Worm (Caenorhabditis elegans) whole organism, L4 larva: Measurements from ENCODE around the gene F55E10.2.

Source experiments
- F10B5.3 ChIP-seq: sonication (generic microtip); optimal IDR thresholded peaks from 2 replicates; lab custom pipeline; 2016; ENCODE audit warnings: mild to moderate bottlenecking, missing genetic modification characterization, missing compliant biosample characterization
- F26F4.8 ChIP-seq: fragments of 200-800 bp; sonication (Bioruptor generic); conservative IDR thresholded peaks from 2 replicates; pipeline ENCODE4 v1.3.6; 2022; ENCODE audit warnings: missing genetic modification characterization, missing compliant biosample characterization
- T26A8.4 ChIP-seq: fragments of 200-800 bp; sonication (Bioruptor generic); IDR thresholded peaks from 2 replicates; pipeline ENCODE4 v1.3.6; 2022; ENCODE audit warnings: missing genetic modification characterization, missing compliant biosample characterization
- Y48G9A.11 ChIP-seq: fragments of 200-800 bp; sonication (Bioruptor generic); IDR thresholded peaks from 2 replicates; pipeline ENCODE4 v1.3.6; 2022; ENCODE audit warnings: missing genetic modification reagents, missing genetic modification characterization, missing compliant biosample characterization
- Y5F2A.4 ChIP-seq: fragments of 200-800 bp; sonication (Bioruptor generic); optimal IDR thresholded peaks from 2 replicates; lab custom pipeline; 2018; ENCODE audit warnings: mild to moderate bottlenecking, missing genetic modification characterization, missing compliant biosample characterization
- aha-1 ChIP-seq: fragments of 150-350 bp; peaks from one replicate; lab custom pipeline; 2014; ENCODE audit warnings: missing biosample characterization, missing genetic modification characterization
- aly-2 ChIP-seq: sonication (generic microtip); optimal IDR thresholded peaks from 2 replicates; lab custom pipeline; 2018; ENCODE audit warnings: missing biosample characterization, missing genetic modification characterization
- arid-1 ChIP-seq: fragments of 200-800 bp; sonication (Bioruptor generic); conservative IDR thresholded peaks from 2 replicates; pipeline ENCODE4 v1.3.6; 2022; ENCODE audit warnings: missing genetic modification reagents, missing genetic modification characterization, missing compliant biosample characterization
- ceh-20 ChIP-seq: fragments of 200-800 bp; sonication (Bioruptor generic); IDR thresholded peaks from 2 replicates; pipeline ENCODE4 v1.3.6; 2022; ENCODE audit warnings: missing genetic modification reagents, missing genetic modification characterization, missing compliant biosample characterization
- ceh-32 ChIP-seq: sonication (generic microtip); optimal IDR thresholded peaks from 2 replicates; lab custom pipeline; 2016; ENCODE audit warnings: mild to moderate bottlenecking, missing genetic modification characterization, missing compliant biosample characterization; ENCODE audit not compliant: poor library complexity
- ceh-62 ChIP-seq: sonication (generic microtip); optimal IDR thresholded peaks from 2 replicates; lab custom pipeline; 2017; ENCODE audit warnings: missing biosample characterization, missing genetic modification characterization
- ctbp-1 ChIP-seq: fragments of 200-800 bp; sonication (Bioruptor generic); IDR thresholded peaks from 2 replicates; pipeline ENCODE4 v1.3.6; 2022; ENCODE audit warnings: missing genetic modification reagents, missing genetic modification characterization, missing compliant biosample characterization
- daf-16 ChIP-seq, 3 experiments: sonication (generic microtip); optimal IDR thresholded peaks; 2 replicates each; lab custom pipeline; 2016 to 2017; ENCODE audit warnings: missing genetic modification characterization in 3 of 3, missing genetic modification reagents in 3 of 3, mild to moderate bottlenecking in 2 of 3, missing compliant biosample characterization in 2 of 3, missing biosample characterization in 1 of 3, moderate library complexity in 1 of 3
- daf-19 ChIP-seq: fragments of 200-800 bp; sonication (Bioruptor generic); conservative IDR thresholded peaks from 2 replicates; pipeline ENCODE4 v1.3.6; 2022; ENCODE audit warnings: missing genetic modification characterization, missing compliant biosample characterization
- duxl-1 ChIP-seq: sonication (generic microtip); optimal IDR thresholded peaks from 2 replicates; lab custom pipeline; 2016; ENCODE audit warnings: mild to moderate bottlenecking, missing genetic modification characterization, moderate library complexity, missing compliant biosample characterization; ENCODE audit not compliant: poor library complexity
- dve-1 ChIP-seq: sonication (generic microtip); optimal IDR thresholded peaks from 2 replicates; lab custom pipeline; 2017; ENCODE audit warnings: antibody characterized with exemption, mild to moderate bottlenecking, missing genetic modification characterization, missing compliant biosample characterization; ENCODE audit not compliant: insufficient read depth
- egl-43 ChIP-seq: fragments of 200-800 bp; sonication (Bioruptor generic); IDR thresholded peaks from 2 replicates; pipeline ENCODE4 v1.3.6; 2022; ENCODE audit warnings: missing genetic modification reagents, missing genetic modification characterization, missing compliant biosample characterization
- fkh-10 ChIP-seq: fragments of 150-350 bp; optimal IDR thresholded peaks from 2 replicates; lab custom pipeline; 2014; ENCODE audit warnings: missing biosample characterization, missing genetic modification reagents, missing genetic modification characterization
- gei-8 ChIP-seq: fragments of 200-800 bp; sonication (Bioruptor generic); optimal IDR thresholded peaks from 2 replicates; lab custom pipeline; 2018; ENCODE audit warnings: mild to moderate bottlenecking, missing genetic modification characterization, missing compliant biosample characterization
- hlh-11 ChIP-seq: fragments of 200-800 bp; sonication (Bioruptor generic); optimal IDR thresholded peaks from 2 replicates; lab custom pipeline; 2018; ENCODE audit warnings: mild to moderate bottlenecking, missing genetic modification characterization, missing compliant biosample characterization
- hlh-30 ChIP-seq: sonication (generic microtip); optimal IDR thresholded peaks from 2 replicates; lab custom pipeline; 2017; ENCODE audit warnings: antibody characterized with exemption, mild to moderate bottlenecking, missing genetic modification characterization, missing compliant biosample characterization; ENCODE audit not compliant: insufficient read depth
- lim-7 ChIP-seq: fragments of 200-800 bp; sonication (Bioruptor generic); IDR thresholded peaks from 2 replicates; pipeline ENCODE4 v1.3.6; 2022; ENCODE audit warnings: missing genetic modification characterization, missing compliant biosample characterization
- lin-13 ChIP-seq: fragments of 150-350 bp; optimal IDR thresholded peaks from 2 replicates; lab custom pipeline; 2014; ENCODE audit warnings: missing biosample characterization, missing genetic modification reagents, missing genetic modification characterization
- lin-15B ChIP-seq: fragments of 150-350 bp; sonication (generic microtip); optimal IDR thresholded peaks from 3 replicates; lab custom pipeline; 2014; ENCODE audit warnings: missing biosample characterization, missing genetic modification characterization
- lin-38 ChIP-seq: fragments of 200-800 bp; sonication (Bioruptor generic); IDR thresholded peaks from 2 replicates; pipeline ENCODE4 v1.3.6; 2022; ENCODE audit warnings: missing genetic modification reagents, missing genetic modification characterization, missing compliant biosample characterization
- lin-39 ChIP-seq: fragments of 150-350 bp; optimal IDR thresholded peaks from 2 replicates; lab custom pipeline; 2014; ENCODE audit warnings: missing biosample characterization, missing genetic modification reagents, missing genetic modification characterization
- lir-3 ChIP-seq: sonication (generic microtip); optimal IDR thresholded peaks from 2 replicates; lab custom pipeline; 2016; ENCODE audit warnings: mild to moderate bottlenecking, missing genetic modification characterization, missing compliant biosample characterization
- lsy-2 ChIP-seq, 2 experiments: fragments of 150-350 bp in 1 of 2; sonication (generic microtip) in 1 of 2; optimal IDR thresholded peaks; 2 replicates each; lab custom pipeline; 2014 to 2017; ENCODE audit warnings: missing biosample characterization in 2 of 2, missing genetic modification characterization in 2 of 2
- madf-5 ChIP-seq, 2 experiments: fragments of 200-800 bp; sonication (Bioruptor generic); IDR thresholded peaks; 2 replicates each; pipeline ENCODE4 v1.3.6; 2022; ENCODE audit warnings: missing compliant biosample characterization in 2 of 2, missing genetic modification characterization in 2 of 2
- madf-9 ChIP-seq: fragments of 200-800 bp; sonication (Bioruptor generic); conservative IDR thresholded peaks from 2 replicates; pipeline ENCODE4 v1.3.6; 2022; ENCODE audit warnings: missing genetic modification reagents, missing genetic modification characterization, missing compliant biosample characterization
- nhr-10 ChIP-seq: fragments of 150-350 bp; optimal IDR thresholded peaks from 2 replicates; lab custom pipeline; 2014; ENCODE audit warnings: missing biosample characterization, missing genetic modification characterization
- nhr-41 ChIP-seq: fragments of 200-800 bp; sonication (Bioruptor generic); IDR thresholded peaks from 2 replicates; pipeline ENCODE4 v1.3.6; 2022; ENCODE audit warnings: missing genetic modification reagents, missing genetic modification characterization, missing compliant biosample characterization
- nhr-42 ChIP-seq: fragments of 200-800 bp; sonication (Bioruptor generic); IDR thresholded peaks from 2 replicates; pipeline ENCODE4 v1.3.6; 2022; ENCODE audit warnings: missing genetic modification characterization, missing compliant biosample characterization
- nhr-48 ChIP-seq: sonication (generic microtip); optimal IDR thresholded peaks from 2 replicates; lab custom pipeline; 2016; ENCODE audit warnings: mild to moderate bottlenecking, missing genetic modification characterization, missing compliant biosample characterization
- pha-4 ChIP-seq, 2 experiments: fragments of 150-350 bp in 1 of 2; fragments of 200-800 bp in 1 of 2; sonication (Bioruptor generic) in 1 of 2; IDR thresholded peaks in 1 of 2; optimal IDR thresholded peaks in 1 of 2; 2 replicates each; pipeline versions ENCODE4 v1.3.6 to Lab custom; 2014 to 2022; ENCODE audit warnings: missing genetic modification characterization in 2 of 2, missing genetic modification reagents in 2 of 2, missing biosample characterization in 1 of 2, missing compliant biosample characterization in 1 of 2
- rbr-2 ChIP-seq: sonication (generic microtip); optimal IDR thresholded peaks from 2 replicates; lab custom pipeline; 2016; ENCODE audit warnings: missing genotype, missing genetic modification characterization, missing compliant biosample characterization
- saeg-2 ChIP-seq: fragments of 200-800 bp; sonication (Bioruptor generic); IDR thresholded peaks from 2 replicates; pipeline ENCODE4 v1.3.6; 2022; ENCODE audit warnings: missing genetic modification reagents, missing genetic modification characterization, missing compliant biosample characterization
- sdz-12 ChIP-seq: fragments of 200-800 bp; sonication (Bioruptor generic); optimal IDR thresholded peaks from 2 replicates; lab custom pipeline; 2018; ENCODE audit warnings: mild to moderate bottlenecking, missing genetic modification characterization, missing compliant biosample characterization
- set-16 ChIP-seq: fragments of 200-800 bp; sonication (Bioruptor generic); IDR thresholded peaks from 2 replicates; pipeline ENCODE4 v1.3.6; 2022; ENCODE audit warnings: missing genetic modification reagents, missing genetic modification characterization, missing compliant biosample characterization
- snpc-1.2 ChIP-seq: fragments of 200-800 bp; sonication (Bioruptor generic); IDR thresholded peaks from 2 replicates; pipeline ENCODE4 v1.3.6; 2022; ENCODE audit warnings: missing genetic modification reagents, missing genetic modification characterization, missing compliant biosample characterization
- snpc-4 ChIP-seq: fragments of 150-350 bp; optimal IDR thresholded peaks from 2 replicates; lab custom pipeline; 2014; ENCODE audit warnings: missing biosample characterization, missing genetic modification characterization
- tra-1 ChIP-seq: fragments of 200-800 bp; sonication (Bioruptor generic); IDR thresholded peaks from 2 replicates; pipeline ENCODE4 v1.3.6; 2022; ENCODE audit warnings: missing genetic modification reagents, missing genetic modification characterization, missing compliant biosample characterization
- unc-130 ChIP-seq: sonication (generic microtip); optimal IDR thresholded peaks from 2 replicates; lab custom pipeline; 2016; ENCODE audit warnings: missing genetic modification reagents, missing genetic modification characterization, missing compliant biosample characterization
- zfp-3 ChIP-seq: fragments of 200-800 bp; sonication (Bioruptor generic); conservative IDR thresholded peaks from 2 replicates; pipeline ENCODE4 v1.3.6; 2022; ENCODE audit warnings: missing genetic modification reagents, missing genetic modification characterization, missing compliant biosample characterization
- zip-11 ChIP-seq: fragments of 200-800 bp; sonication (Bioruptor generic); IDR thresholded peaks from 2 replicates; pipeline ENCODE4 v1.3.6; 2022; ENCODE audit warnings: missing genetic modification characterization, missing compliant biosample characterization
- ztf-11 ChIP-seq: fragments of 150-350 bp; optimal IDR thresholded peaks from 2 replicates; lab custom pipeline; 2014; ENCODE audit warnings: missing biosample characterization, missing genetic modification characterization
- ztf-7 ChIP-seq: fragments of 150-350 bp; optimal IDR thresholded peaks from 2 replicates; lab custom pipeline; 2014; ENCODE audit warnings: missing biosample characterization, missing genetic modification characterization

The F55E10.2 gene

ce11 chrX:8386068-8386851, 45.8 kb downstream of the F55E10.2 start (continued):
- 0 out of 2 replicates have a peak, but pooled peaks have one; percentile 13 for TF ChIP-seq nhr-42 (GFP tag; lab: Robert Waterston, UW)
- peak in 1 of 2 experiments; percentile 34 for TF ChIP-seq lsy-2 (tag; optimal IDR thresholded peaks at IDR 0.05; lab: Kevin White, UChicago)
- no peak for TF ChIP-seq zip-11
- TF ChIP-seq gei-8 (GFP tag; lab: Kevin White, UChicago) = no peak
- no peak for TF ChIP-seq lin-39 (tag; lab: Kevin White, UChicago)
- TF ChIP-seq duxl-1 = peak; percentile 50
- TF ChIP-seq lin-13 (GFP tag; lab: Kevin White, UChicago) = no peak
- peak; percentile 16 for TF ChIP-seq hlh-11 (tag; lab: Kevin White, UChicago)
- no peak for TF ChIP-seq nhr-41 (GFP tag; lab: Robert Waterston, UW)
- peak; percentile 38; the same call in 1 of the 2 replicates for TF ChIP-seq madf-9 (GFP tag; lab: Robert Waterston, UW)
- no peak for TF ChIP-seq ztf-7 (tag; lab: Kevin White, UChicago)
- TF ChIP-seq fkh-10 (GFP tag; lab: Kevin White, UChicago) = no peak
- peak; percentile 2 for TF ChIP-seq dve-1 (tag; lab: Kevin White, UChicago)
- peak; percentile 49 for TF ChIP-seq F10B5.3 (tag; lab: Kevin White, UChicago)
- TF ChIP-seq Y5F2A.4 (GFP tag; lab: Kevin White, UChicago) = no peak
- peak; percentile 60 for TF ChIP-seq Y48G9A.11 (GFP tag; lab: Robert Waterston, UW)
- peak; percentile 59 for TF ChIP-seq lin-38 (GFP tag; lab: Robert Waterston, UW)
- peak; percentile 3 for TF ChIP-seq ceh-32
- TF ChIP-seq ctbp-1 = peak; percentile 77
- no peak for TF ChIP-seq aly-2
- TF ChIP-seq aha-1 = peak; percentile 72
- no peak for TF ChIP-seq nhr-48 (tag; lab: Kevin White, UChicago)
- TF ChIP-seq hlh-30 (tag; lab: Kevin White, UChicago) = peak; percentile 67
- no peak for TF ChIP-seq set-16 (GFP tag; lab: Robert Waterston, UW)
- TF ChIP-seq tra-1 (GFP tag; lab: Robert Waterston, UW) = peak; percentile 19; the same call in 1 of the 2 replicates
- TF ChIP-seq daf-16 (GFP tag; optimal IDR thresholded peaks at IDR 0.05; lab: Kevin White, UChicago) = peak; percentile 14
- TF ChIP-seq daf-16 (tag; optimal IDR thresholded peaks at IDR 0.05; lab: Kevin White, UChicago) = peak; percentile 52
- TF ChIP-seq pha-4 (GFP tag; IDR thresholded peaks at IDR 0.05; lab: Robert Waterston, UW) = peak; percentile 71; the same call in 1 of the 2 replicates
- TF ChIP-seq pha-4 (tag; optimal IDR thresholded peaks at IDR 0.05; lab: Kevin White, UChicago) = no peak
- no peak for TF ChIP-seq sdz-12 (GFP tag; lab: Kevin White, UChicago)
- no peak for TF ChIP-seq ceh-20
- no peak for TF ChIP-seq lin-15B (tag; lab: Kevin White, UChicago)
- no peak for TF ChIP-seq lir-3
- TF ChIP-seq lim-7 (GFP tag; lab: Robert Waterston, UW) = peak; percentile 80
- TF ChIP-seq rbr-2 (tag; lab: Kevin White, UChicago) = peak; percentile 66
- no peak for TF ChIP-seq snpc-4
- TF ChIP-seq ceh-62 (tag; lab: Kevin White, UChicago) = no peak
- peak; percentile 51; the same call in 1 of the 2 replicates for TF ChIP-seq T26A8.4 (GFP tag; lab: Robert Waterston, UW)
- TF ChIP-seq saeg-2 (GFP tag; lab: Robert Waterston, UW) = 0 out of 2 replicates have a peak, but pooled peaks have one; percentile 32
- TF ChIP-seq daf-19 (GFP tag; lab: Robert Waterston, UW) = 0 out of 2 replicates have a peak, but pooled peaks have one; percentile 9
- TF ChIP-seq egl-43 = peak; percentile 72
- no peak for TF ChIP-seq ztf-11 (tag; lab: Kevin White, UChicago)
- no peak for TF ChIP-seq nhr-10 (tag; lab: Kevin White, UChicago)
- no peak for TF ChIP-seq unc-130 (GFP tag; lab: Kevin White, UChicago)
- TF ChIP-seq arid-1 (GFP tag; lab: Robert Waterston, UW) = peak; percentile 35; the same call in 1 of the 2 replicates
- TF ChIP-seq snpc-1.2 = peak; percentile 52
- TF ChIP-seq madf-5 (GFP tag; IDR thresholded peaks at IDR 0.05; lab: Robert Waterston, UW) = peak in 1 of 2 experiments; percentile 81; a peak in 1 of 4 replicates
- TF ChIP-seq zfp-3 (GFP tag; lab: Robert Waterston, UW) = 0 out of 2 replicates have a peak, but pooled peaks have one; percentile 38
- TF ChIP-seq F26F4.8 = 0 out of 2 replicates have a peak, but pooled peaks have one; percentile 39
